Fruit fly (Drosophila melanogaster) whole organism, wandering third instar larva: ENCODE results near the gene CG15221.

ENCODE experiments used
- Abd-B ChIP-seq: fragments of >200 bp; optimal IDR thresholded peaks from 2 replicates; lab custom pipeline; 2017; ENCODE audit warnings: missing biosample characterization, missing genetic modification characterization
- CG32264 ChIP-seq: fragments of 200-800 bp; sonication (Bioruptor generic); optimal IDR thresholded peaks from 2 replicates; lab custom pipeline; 2016; ENCODE audit warnings: missing biosample characterization, missing genetic modification characterization
- CG9705 ChIP-seq: fragments of 200-800 bp; sonication (Bioruptor generic); optimal IDR thresholded peaks from 2 replicates; lab custom pipeline; 2018; ENCODE audit warnings: missing biosample characterization, mild to moderate bottlenecking, missing genetic modification characterization
- CrebA ChIP-seq: fragments of 200-800 bp; sonication (Bioruptor generic); optimal IDR thresholded peaks from 2 replicates; lab custom pipeline; 2016; ENCODE audit warnings: missing biosample characterization, mild to moderate bottlenecking, missing genetic modification characterization, borderline replicate concordance
- Dfd ChIP-seq: fragments of >200 bp; optimal IDR thresholded peaks from 2 replicates; lab custom pipeline; 2017; ENCODE audit warnings: missing biosample characterization, missing genetic modification characterization
- Dif ChIP-seq: fragments of 200-275, 200-300 bp; sonication (Bioruptor generic); optimal IDR thresholded peaks from 2 replicates; lab custom pipeline; 2018; ENCODE audit warnings: missing biosample characterization, missing genetic modification characterization; ENCODE audit not compliant: partially characterized antibody
- GATAd ChIP-seq: sonication (Bioruptor generic); optimal IDR thresholded peaks from 2 replicates; lab custom pipeline; 2016; ENCODE audit warnings: missing biosample characterization, missing genetic modification characterization
- HLH106 ChIP-seq: fragments of 200-800 bp; optimal IDR thresholded peaks from 3 replicates; lab custom pipeline; 2019; ENCODE audit warnings: missing biosample characterization, mild to moderate bottlenecking, missing genetic modification characterization, moderate library complexity
- Hnf4 ChIP-seq: fragments of 200-800 bp; sonication (Bioruptor generic); optimal IDR thresholded peaks from 2 replicates; lab custom pipeline; 2016; ENCODE audit warnings: missing biosample characterization, mild to moderate bottlenecking, missing genetic modification characterization
- Hr78 ChIP-seq: fragments of >200 bp; optimal IDR thresholded peaks from 2 replicates; lab custom pipeline; 2017; ENCODE audit warnings: missing biosample characterization, missing genetic modification characterization
- Hr83 ChIP-seq: fragments of 200-300 bp; sonication (Bioruptor generic); optimal IDR thresholded peaks from 2 replicates; lab custom pipeline; 2016; ENCODE audit warnings: missing biosample characterization, mild to moderate bottlenecking, missing genetic modification characterization, moderate library complexity; ENCODE audit not compliant: poor library complexity, severe bottlenecking
- Jra ChIP-seq: sonication (Bioruptor generic); optimal IDR thresholded peaks from 2 replicates; lab custom pipeline; 2016; ENCODE audit warnings: missing biosample characterization, missing genetic modification characterization
- Mio ChIP-seq: sonication (Bioruptor generic); optimal IDR thresholded peaks from 2 replicates; lab custom pipeline; 2016; ENCODE audit warnings: missing biosample characterization, missing genetic modification characterization
- Myc ChIP-seq: fragments of >200 bp; optimal IDR thresholded peaks from 2 replicates; lab custom pipeline; 2017
- N ChIP-seq: fragments of >200 bp; optimal IDR thresholded peaks from 2 replicates; lab custom pipeline; 2018; ENCODE audit warnings: missing biosample characterization, missing external identifiers, missing genetic modification characterization
- OdsH ChIP-seq: fragments of 200-800 bp; sonication (Bioruptor generic); optimal IDR thresholded peaks from 2 replicates; lab custom pipeline; 2016; ENCODE audit warnings: missing biosample characterization, mild to moderate bottlenecking, missing genetic modification characterization
- Rel ChIP-seq, 2 experiments: fragments of 200-800 bp; sonication (Bioruptor generic) in 1 of 2; optimal IDR thresholded peaks; 2 replicates in 1 of 2; 3 replicates in 1 of 2; lab custom pipeline; 2016 to 2019; ENCODE audit warnings: mild to moderate bottlenecking in 2 of 2, missing biosample characterization in 2 of 2, missing genetic modification characterization in 2 of 2, moderate library complexity in 1 of 2
- Sp1 ChIP-seq: fragments of 200-800 bp; sonication (Bioruptor generic); optimal IDR thresholded peaks from 3 replicates; lab custom pipeline; 2019; ENCODE audit warnings: missing biosample characterization, mild to moderate bottlenecking, missing genetic modification characterization, moderate library complexity
- Vsx2 ChIP-seq: fragments of 200-300, 225-300 bp; sonication (Bioruptor generic); optimal IDR thresholded peaks from 2 replicates; lab custom pipeline; 2018; ENCODE audit warnings: missing biosample characterization, missing genetic modification characterization; ENCODE audit not compliant: partially characterized antibody
- br ChIP-seq: fragments of 200-800 bp; sonication (Bioruptor generic); optimal IDR thresholded peaks from 2 replicates; lab custom pipeline; 2016; ENCODE audit warnings: missing biosample characterization, missing genetic modification characterization
- brk ChIP-seq: fragments of 200-800 bp; sonication (Bioruptor generic); optimal IDR thresholded peaks from 2 replicates; lab custom pipeline; 2016; ENCODE audit warnings: missing biosample characterization, mild to moderate bottlenecking, missing genetic modification characterization
- dl ChIP-seq, 2 experiments: fragments of 175-275, 200-275 bp in 1 of 2; fragments of 200-275 bp in 1 of 2; sonication (Bioruptor generic); optimal IDR thresholded peaks; lab custom pipeline; 2018; ENCODE audit warnings: mild to moderate bottlenecking in 2 of 2, missing biosample characterization in 2 of 2, missing genetic modification characterization in 2 of 2, moderate library complexity in 2 of 2; ENCODE audit not compliant: partially characterized antibody in 2 of 2, insufficient read depth in 1 of 2
- dmrt93B ChIP-seq: fragments of 200-800 bp; sonication (Bioruptor generic); optimal IDR thresholded peaks from 2 replicates; lab custom pipeline; 2018; ENCODE audit warnings: missing biosample characterization, mild to moderate bottlenecking, missing genetic modification characterization
- dsf ChIP-seq: sonication (Bioruptor generic); optimal IDR thresholded peaks from 2 replicates; lab custom pipeline; 2016; ENCODE audit warnings: missing biosample characterization, missing genetic modification characterization, borderline replicate concordance
- ey ChIP-seq: fragments of 200-800 bp; sonication (Bioruptor generic); optimal IDR thresholded peaks from 2 replicates; lab custom pipeline; 2016; ENCODE audit warnings: missing biosample characterization, missing genetic modification characterization
- foxo ChIP-seq, 2 experiments: fragments of 200-800 bp; sonication (Bioruptor generic); optimal IDR thresholded peaks; 2 replicates in 1 of 2; 3 replicates in 1 of 2; lab custom pipeline; 2016 to 2017; ENCODE audit warnings: missing biosample characterization in 2 of 2, missing genetic modification characterization in 2 of 2
- fru ChIP-seq: fragments of 200-800 bp; sonication (Bioruptor generic); optimal IDR thresholded peaks from 3 replicates; lab custom pipeline; 2016; ENCODE audit warnings: missing biosample characterization, mild to moderate bottlenecking, missing genetic modification characterization
- h ChIP-seq: fragments of 200-800 bp; sonication (Bioruptor generic); optimal IDR thresholded peaks from 3 replicates; lab custom pipeline; 2016; ENCODE audit warnings: missing biosample characterization, mild to moderate bottlenecking, missing genetic modification characterization
- jim ChIP-seq: fragments of 175-275, 200-325 bp; sonication (Bioruptor generic); optimal IDR thresholded peaks from 2 replicates; lab custom pipeline; 2016; ENCODE audit warnings: missing biosample characterization, mild to moderate bottlenecking, missing genetic modification characterization
- lola ChIP-seq: fragments of >200 bp; optimal IDR thresholded peaks from 2 replicates; lab custom pipeline; 2017; ENCODE audit warnings: missing biosample characterization, missing genetic modification characterization
- pan ChIP-seq: fragments of >200 bp; optimal IDR thresholded peaks from 2 replicates; lab custom pipeline; 2017
- psq ChIP-seq: fragments of 200-800 bp; sonication (Bioruptor generic); optimal IDR thresholded peaks from 3 replicates; lab custom pipeline; 2017; ENCODE audit warnings: missing biosample characterization, mild to moderate bottlenecking, missing genetic modification characterization, moderate library complexity
- rgr ChIP-seq: fragments of 200-800 bp; sonication (Bioruptor generic); optimal IDR thresholded peaks from 3 replicates; lab custom pipeline; 2016; ENCODE audit warnings: missing biosample characterization, mild to moderate bottlenecking, missing genetic modification characterization
- sage ChIP-seq: fragments of 200-800 bp; sonication (Bioruptor generic); optimal IDR thresholded peaks from 2 replicates; lab custom pipeline; 2016; ENCODE audit warnings: missing biosample characterization, mild to moderate bottlenecking, missing genetic modification characterization
- sv ChIP-seq: fragments of 200-800 bp; sonication (Bioruptor generic); optimal IDR thresholded peaks from 3 replicates; lab custom pipeline; 2016; ENCODE audit warnings: missing biosample characterization, missing genetic modification characterization
- tai ChIP-seq: sonication (Bioruptor generic); optimal IDR thresholded peaks from 2 replicates; lab custom pipeline; 2016; ENCODE audit warnings: missing biosample characterization, missing genetic modification characterization
- usp ChIP-seq: fragments of >200 bp; optimal IDR thresholded peaks from 2 replicates; lab custom pipeline; 2017; ENCODE audit warnings: missing biosample characterization, missing genetic modification characterization
- woc ChIP-seq: sonication (Bioruptor generic); optimal IDR thresholded peaks from 2 replicates; lab custom pipeline; 2016; ENCODE audit warnings: missing biosample characterization, mild to moderate bottlenecking, missing genetic modification characterization

CG15221 gene

DNA sequence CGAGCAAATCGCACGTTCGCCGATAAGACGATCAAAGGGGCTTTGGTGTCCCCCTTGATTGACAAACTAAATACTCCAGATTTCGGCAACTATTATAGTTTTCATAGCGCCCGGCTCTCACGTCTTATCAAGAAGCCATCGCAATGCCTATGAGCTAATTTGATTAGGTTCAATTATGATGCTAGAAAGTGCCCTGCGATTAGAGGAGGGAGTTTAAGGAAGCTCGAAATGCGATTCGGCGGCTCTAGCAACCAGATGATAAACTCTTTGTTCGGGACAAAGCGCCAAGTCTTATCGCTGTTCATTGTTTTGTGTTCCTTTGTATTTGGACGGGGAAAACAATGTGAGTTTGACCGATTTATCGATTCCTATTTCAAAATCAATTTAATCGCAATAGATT lies 6.2 kb upstream of the CG15221 start:
- TF ChIP-seq brk (GFP tag; lab: Kevin White, UChicago) (no peak), Rel (GFP tag; optimal IDR thresholded peaks at IDR 0.05; lab: Kevin White, UChicago) (no peak), Rel (tag; optimal IDR thresholded peaks at IDR 0.05; lab: Kevin White, UChicago) (peak; percentile 20)

dm6 chrX:11720138-11720537 lies 3.9 kb upstream of the CG15221 start, which contains the start of gene Tango10:
Gene Tango10, plus strand, starts transcription at chrX:11720245.
- TF ChIP-seq Myc (lab: Kevin White, UChicago) (no peak), Rel (GFP tag; optimal IDR thresholded peaks at IDR 0.05; lab: Kevin White, UChicago) (no peak), Rel (tag; optimal IDR thresholded peaks at IDR 0.05; lab: Kevin White, UChicago) (peak; percentile 11), Hnf4 (GFP tag; lab: Kevin White, UChicago) (peak; percentile 75), h (GFP tag; lab: Kevin White, UChicago) (peak; percentile 67), sv (GFP tag; lab: Kevin White, UChicago) (peak; percentile 7), tai (GFP tag; lab: Kevin White, UChicago) (no peak), dl (GFP tag; optimal IDR thresholded peaks at IDR 0.05; lab: Kevin White, UChicago; ENCODE audit: insufficient read depth in 1 of 2, partially characterized antibody in 2 of 2) (peak; percentile 90 to 92), Vsx2 (GFP tag; lab: Kevin White, UChicago) (peak; percentile 98), CG9705 (GFP tag; lab: Kevin White, UChicago) (peak; percentile 25), jim (no peak), rgr (GFP tag; lab: Kevin White, UChicago) (peak; percentile 65), CrebA (GFP tag; lab: Kevin White, UChicago) (no peak), foxo (GFP tag; optimal IDR thresholded peaks at IDR 0.05; lab: Kevin White, UChicago) (peak in 1 of 2 experiments; percentile 76), br (GFP tag; lab: Kevin White, UChicago) (peak; percentile 25), dsf (GFP tag; lab: Kevin White, UChicago) (no peak), sage (GFP tag; lab: Kevin White, UChicago) (no peak), Mio (no peak), usp (no peak), N (GFP tag; lab: Kevin White, UChicago) (no peak), OdsH (GFP tag; lab: Kevin White, UChicago) (peak; percentile 42), Dfd (GFP tag; lab: Kevin White, UChicago) (no peak), CG32264 (no peak), brk (GFP tag; lab: Kevin White, UChicago) (no peak), ey (GFP tag; lab: Kevin White, UChicago) (peak; percentile 63), Hr83 (GFP tag; lab: Kevin White, UChicago) (no peak), Dif (peak; percentile 93), Jra (GFP tag; lab: Kevin White, UChicago) (peak; percentile 60), pan (lab: Kevin White, UChicago) (no peak), GATAd (GFP tag; lab: Kevin White, UChicago) (no peak), Hr78 (GFP tag; lab: Kevin White, UChicago) (no peak), fru (no peak), woc (GFP tag; lab: Kevin White, UChicago) (peak; percentile 39), psq (GFP tag; lab: Kevin White, UChicago) (peak; percentile 51), Abd-B (no peak), Sp1 (GFP tag; lab: Kevin White, UChicago) (peak; percentile 40), lola (GFP tag; lab: Kevin White, UChicago) (no peak), HLH106 (tag; lab: Kevin White, UChicago) (peak; percentile 49), dmrt93B (no peak)
- TF ChIP-seq, all 38 proteins: peak for 18

DNA sequence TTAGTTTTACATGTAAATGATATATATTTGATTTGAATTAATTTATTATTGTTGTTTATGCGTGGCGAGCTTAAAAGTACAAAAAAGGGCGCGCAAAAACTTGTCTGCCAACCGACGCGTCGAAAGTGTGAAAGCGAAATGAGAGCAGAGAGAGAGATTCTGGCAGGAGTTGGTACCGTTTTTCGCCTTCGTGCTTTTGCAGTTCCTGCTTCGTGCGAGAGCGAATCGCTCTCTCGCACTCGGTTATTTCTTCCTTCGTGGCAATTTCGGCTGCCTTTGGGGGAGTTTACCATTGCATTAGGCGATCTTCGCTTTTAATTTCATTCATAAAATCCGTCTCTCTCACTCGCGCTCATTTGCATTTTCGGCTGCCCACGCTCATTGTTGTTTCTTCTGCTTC lies 5.0 kb downstream of the CG15221 start, which contains the start of gene inaF-D:
Gene inaF-D, minus strand, starts transcription at position 101 of the 400 bp plus-strand sequence.
- TF ChIP-seq CG9705 (GFP tag; lab: Kevin White, UChicago) = no peak
- no peak for TF ChIP-seq OdsH (GFP tag; lab: Kevin White, UChicago)
- no peak for TF ChIP-seq br (GFP tag; lab: Kevin White, UChicago)
- no peak for TF ChIP-seq GATAd (GFP tag; lab: Kevin White, UChicago)
- no peak for TF ChIP-seq CG32264
- TF ChIP-seq Hnf4 (GFP tag; lab: Kevin White, UChicago) = no peak
- TF ChIP-seq, all 38 proteins: peak for 0
